Worm (Caenorhabditis elegans): ENCODE measurements around the gene C17B7.14.

Gene C17B7.14

DNA sequence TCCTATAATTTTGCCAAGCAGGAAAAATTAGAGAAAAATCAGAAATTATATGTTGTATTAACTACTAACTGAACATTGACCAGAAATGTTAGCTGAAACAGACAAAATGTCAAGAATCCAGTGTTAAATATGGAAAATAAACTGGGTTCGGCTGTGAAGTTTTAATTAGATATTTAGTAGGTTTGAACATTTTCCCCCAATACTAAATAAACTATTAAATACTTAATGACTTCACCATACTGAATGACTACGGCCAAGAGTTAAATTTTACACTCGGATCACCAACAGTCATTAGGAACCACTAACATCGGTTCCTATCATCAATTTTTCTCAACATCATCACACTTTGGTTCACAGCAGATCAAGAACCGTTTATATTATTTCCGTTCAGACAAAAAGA, 25.0 kb downstream of the C17B7.14 start:
- TF ChIP-seq W03F9.2 (tag; optimal IDR thresholded peaks at IDR 0.05) (no peak), him-1 (tag; optimal IDR thresholded peaks at IDR 0.05) (no peak), dao-5 (tag; optimal IDR thresholded peaks at IDR 0.05) (no peak)

DNA sequence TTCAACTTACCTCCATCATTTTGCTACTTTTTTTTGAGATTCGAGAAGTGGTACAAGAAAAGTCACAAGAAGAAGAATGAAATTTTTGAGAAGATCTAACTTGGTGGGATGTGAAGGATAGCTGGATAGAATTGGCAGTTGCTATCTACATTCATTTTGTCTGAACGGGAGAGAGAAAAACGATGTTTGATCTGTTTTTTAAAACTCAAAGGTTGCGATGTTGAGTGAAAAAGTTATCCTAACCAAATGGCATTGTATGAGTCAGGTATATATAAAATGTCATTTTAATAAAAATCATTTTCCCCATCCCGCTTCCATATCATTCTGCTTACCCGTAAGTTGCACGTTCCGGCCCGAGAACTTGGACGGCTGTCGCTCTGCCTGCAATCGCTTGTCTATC, 31.1 kb downstream of the C17B7.14 start, which contains the start of gene F35F10.6:
Gene F35F10.6, minus strand, starts transcription at position 101 of the 400 bp plus-strand sequence.
- no peak for TF ChIP-seq him-1 (tag; optimal IDR thresholded peaks at IDR 0.05)
- no peak for TF ChIP-seq W03F9.2 (tag; optimal IDR thresholded peaks at IDR 0.05)
- TF ChIP-seq dao-5 (tag; optimal IDR thresholded peaks at IDR 0.05): no peak

ce11 chrV:3288134-3288533, 32.2 kb downstream of the C17B7.14 start:
- TF ChIP-seq him-1 (tag; optimal IDR thresholded peaks at IDR 0.05) (no peak), dao-5 (tag; optimal IDR thresholded peaks at IDR 0.05) (no peak), W03F9.2 (tag; optimal IDR thresholded peaks at IDR 0.05) (no peak)

DNA sequence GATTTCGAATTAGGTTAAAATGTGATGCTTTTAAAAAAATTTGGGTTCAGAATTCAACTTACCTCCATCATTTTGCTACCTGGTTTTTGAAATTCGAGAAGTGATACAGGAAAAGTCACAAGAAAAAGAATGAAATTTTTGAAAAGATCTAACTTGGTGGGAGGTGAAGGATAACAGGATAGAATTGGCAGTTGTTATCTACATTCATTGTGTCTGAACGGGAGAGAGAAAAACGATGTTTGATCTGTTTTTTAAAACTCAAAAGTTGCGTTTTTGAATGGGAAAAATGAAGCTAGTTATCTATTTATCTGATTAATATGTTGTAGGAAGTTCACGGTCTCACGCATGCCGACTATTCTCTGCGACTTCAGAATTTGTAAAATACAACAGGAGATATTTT, 33.0 kb downstream of the C17B7.14 start, which contains the start of gene F35F10.7:
Gene F35F10.7, minus strand, starts transcription at position 101 of the 400 bp plus-strand sequence.
- no peak for TF ChIP-seq W03F9.2 (tag; optimal IDR thresholded peaks at IDR 0.05)
- TF ChIP-seq him-1 (tag; optimal IDR thresholded peaks at IDR 0.05): no peak
- TF ChIP-seq dao-5 (tag; optimal IDR thresholded peaks at IDR 0.05): no peak

- TF ChIP-seq dao-5 (tag; optimal IDR thresholded peaks at IDR 0.05): no peak
- no peak for TF ChIP-seq W03F9.2 (tag; optimal IDR thresholded peaks at IDR 0.05)
- no peak for TF ChIP-seq him-1 (tag; optimal IDR thresholded peaks at IDR 0.05)
Measured at ce11 chrV:3284629-3285028, 35.7 kb downstream of the C17B7.14 start, which contains the start of gene F35F10.5. F35F10.5 (plus strand) TSS chrV:3284929.

DNA sequence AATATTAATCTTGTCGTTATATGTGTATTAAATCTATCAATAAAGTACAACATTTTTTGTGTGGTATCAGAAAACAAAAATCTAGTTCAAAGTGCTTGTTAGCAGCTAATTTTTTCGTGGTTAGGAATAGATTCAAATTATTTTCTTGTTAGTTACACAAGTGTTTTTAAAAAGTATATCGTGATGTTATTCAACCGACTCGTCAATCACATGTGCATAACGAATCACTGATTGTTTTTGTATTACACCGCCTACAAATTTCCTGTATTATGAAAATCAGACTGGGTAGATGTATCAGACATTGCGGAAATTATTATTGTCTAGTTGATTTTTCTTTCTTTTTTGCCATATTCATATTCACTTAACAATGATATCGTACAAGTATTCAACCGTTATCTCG, 37.4 kb downstream of the C17B7.14 start, which contains the start of gene str-64:
Gene str-64, plus strand, starts transcription at position 301 of the 400 bp plus-strand sequence.
- TF ChIP-seq W03F9.2 (tag; optimal IDR thresholded peaks at IDR 0.05) (no peak), dao-5 (tag; optimal IDR thresholded peaks at IDR 0.05) (no peak), him-1 (tag; optimal IDR thresholded peaks at IDR 0.05) (no peak)

DNA sequence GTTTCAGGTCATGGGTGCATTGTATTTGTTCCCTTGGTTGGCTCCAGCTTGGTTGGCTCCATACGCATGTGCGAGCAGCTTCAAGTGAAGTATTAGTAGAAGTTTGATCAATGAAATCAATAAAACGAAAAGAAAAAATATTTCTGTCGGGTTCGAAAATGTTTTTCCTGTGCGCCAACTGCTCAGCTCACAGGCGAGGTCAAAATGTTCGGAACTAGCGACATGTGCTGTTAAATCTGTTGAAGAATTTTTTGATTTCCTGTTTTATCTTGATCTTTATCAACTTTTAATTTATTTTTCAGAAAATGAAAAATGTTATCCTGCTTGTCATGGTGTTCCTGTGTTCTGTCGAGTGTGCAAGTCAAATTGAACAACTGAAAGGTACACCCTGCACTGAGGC, 38.8 kb downstream of the C17B7.14 start, which contains the start of gene T28A11.25:
Gene T28A11.25, plus strand, starts transcription at position 301 of the 400 bp plus-strand sequence.
- no peak for TF ChIP-seq dao-5 (tag; optimal IDR thresholded peaks at IDR 0.05)
- no peak for TF ChIP-seq him-1 (tag; optimal IDR thresholded peaks at IDR 0.05)

- TF ChIP-seq him-1 (tag; optimal IDR thresholded peaks at IDR 0.05): no peak
- TF ChIP-seq dao-5 (tag; optimal IDR thresholded peaks at IDR 0.05): no peak
- no peak for TF ChIP-seq W03F9.2 (tag; optimal IDR thresholded peaks at IDR 0.05)
Measured at ce11 chrV:3280009-3280408, 40.3 kb downstream of the C17B7.14 start, which contains the start of gene T28A11.2. T28A11.2 (plus strand) TSS chrV:3280379.

DNA sequence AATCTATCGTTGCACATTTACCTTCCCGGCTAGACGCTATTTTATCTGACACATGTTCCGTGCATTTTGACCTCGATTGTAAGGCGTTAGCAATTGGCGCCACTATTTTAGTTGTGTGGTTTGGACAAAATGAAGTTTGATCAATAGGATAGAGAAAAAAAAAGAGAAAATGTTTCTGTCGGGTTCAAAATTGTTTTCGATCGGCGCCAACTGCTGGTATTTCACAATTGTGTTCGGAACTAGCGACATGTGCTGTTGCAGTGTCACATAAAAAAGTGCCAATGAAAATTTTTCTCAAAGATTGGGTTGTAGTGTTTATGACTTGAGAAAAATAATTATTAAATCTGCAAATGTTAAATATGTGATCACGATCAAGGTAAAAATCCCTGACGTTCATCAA, 41.2 kb downstream of the C17B7.14 start:
- TF ChIP-seq dao-5 (tag; optimal IDR thresholded peaks at IDR 0.05) (no peak), him-1 (tag; optimal IDR thresholded peaks at IDR 0.05) (no peak), W03F9.2 (tag; optimal IDR thresholded peaks at IDR 0.05) (no peak)

DNA sequence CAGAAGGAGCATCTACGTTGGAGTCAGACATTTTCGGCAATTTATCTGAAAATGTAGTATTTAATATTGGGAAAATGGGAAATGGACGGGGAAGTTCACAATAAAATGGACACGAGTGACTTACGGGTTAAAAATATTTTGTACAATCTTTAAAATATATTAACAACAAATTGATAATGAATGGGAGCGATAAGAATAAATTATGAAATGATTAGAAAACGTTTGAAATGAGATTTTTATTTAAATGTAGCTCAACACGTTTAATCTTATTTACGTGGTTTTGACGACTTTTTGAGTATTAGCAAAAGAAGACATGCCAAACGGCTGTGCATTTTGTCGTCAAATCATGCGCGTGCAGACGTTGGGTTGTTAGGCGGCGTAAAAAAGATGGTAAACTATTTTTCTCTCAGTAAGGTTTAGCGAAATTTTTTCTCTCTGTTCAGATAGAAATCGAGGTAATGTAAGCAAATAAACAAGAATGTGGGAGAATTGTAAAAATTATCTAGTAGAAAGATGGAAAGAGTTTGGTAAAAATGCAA, 42.2 kb downstream of the C17B7.14 start, which contains the start of gene fbxa-64:
Gene fbxa-64, minus strand, starts transcription at position 51 of the 539 bp plus-strand sequence.
- TF ChIP-seq him-1 (tag; optimal IDR thresholded peaks at IDR 0.05) (no peak), dao-5 (tag; optimal IDR thresholded peaks at IDR 0.05) (no peak), W03F9.2 (tag; optimal IDR thresholded peaks at IDR 0.05) (no peak)

DNA sequence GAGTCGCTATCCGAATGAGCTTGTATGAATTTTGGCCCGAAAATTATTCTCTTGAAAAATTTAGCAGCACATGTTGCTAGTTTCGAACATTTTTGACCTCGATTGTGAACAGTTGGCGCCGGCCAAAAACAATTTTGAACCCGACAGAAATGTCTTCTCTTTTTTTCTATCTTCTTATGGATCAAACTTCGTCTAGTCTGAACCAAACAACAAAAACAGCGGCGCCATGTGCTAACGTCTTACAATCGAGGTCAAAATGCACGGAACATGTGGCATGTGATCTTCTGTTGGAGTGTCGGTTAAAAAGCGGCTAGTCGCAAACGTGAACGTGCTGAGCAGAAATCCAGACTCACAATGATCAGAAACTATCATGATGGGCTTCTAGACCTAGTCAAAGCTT, 44.1 kb downstream of the C17B7.14 start:
- TF ChIP-seq him-1 (tag; optimal IDR thresholded peaks at IDR 0.05): no peak
- TF ChIP-seq dao-5 (tag; optimal IDR thresholded peaks at IDR 0.05): no peak
- no peak for TF ChIP-seq W03F9.2 (tag; optimal IDR thresholded peaks at IDR 0.05)

- TF ChIP-seq him-1 (tag; optimal IDR thresholded peaks at IDR 0.05): no peak
- no peak for TF ChIP-seq W03F9.2 (tag; optimal IDR thresholded peaks at IDR 0.05)
- TF ChIP-seq dao-5 (tag; optimal IDR thresholded peaks at IDR 0.05): no peak
Measured at ce11 chrV:3275033-3275432, 45.3 kb downstream of the C17B7.14 start, which contains the start of gene T28A11.3. T28A11.3 (plus strand) TSS chrV:3275333.

DNA sequence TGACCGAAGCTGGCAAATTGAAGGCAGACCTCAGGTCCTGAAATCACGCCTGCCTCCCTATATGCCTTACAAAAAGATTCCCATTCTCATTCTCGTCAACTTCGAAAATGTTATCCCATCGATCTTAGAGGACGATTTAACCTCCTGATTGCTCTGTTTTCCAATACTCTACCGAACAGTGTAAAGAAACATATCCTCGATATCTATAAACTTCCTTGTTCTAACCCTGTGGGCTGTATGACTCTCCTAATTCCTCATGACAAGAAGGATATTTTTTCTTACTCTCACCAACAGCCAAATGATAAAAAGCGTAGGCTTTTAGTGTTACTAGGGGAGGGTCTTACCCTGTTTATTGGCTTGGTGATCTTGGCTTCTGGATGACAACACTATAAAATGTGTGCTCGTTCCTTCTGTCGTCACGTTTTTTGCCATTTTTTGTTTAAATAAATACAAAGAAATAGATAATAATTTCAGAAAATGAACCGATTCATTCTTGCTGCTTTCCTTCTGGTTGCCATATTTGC, 46.7 kb downstream of the C17B7.14 start, which contains the start of gene T28A11.4:
Gene T28A11.4, plus strand, starts transcription at position 474 of the 524 bp plus-strand sequence.
- no peak for TF ChIP-seq dao-5 (tag; optimal IDR thresholded peaks at IDR 0.05)
- no peak for TF ChIP-seq W03F9.2 (tag; optimal IDR thresholded peaks at IDR 0.05)
- TF ChIP-seq him-1 (tag; optimal IDR thresholded peaks at IDR 0.05): no peak

- TF ChIP-seq him-1 (tag; optimal IDR thresholded peaks at IDR 0.05) (no peak), W03F9.2 (tag; optimal IDR thresholded peaks at IDR 0.05) (no peak), dao-5 (tag; optimal IDR thresholded peaks at IDR 0.05) (no peak)
Measured at ce11 chrV:3273156-3273555, 47.2 kb downstream of the C17B7.14 start, which contains the start of gene T28A11.20. T28A11.20 (minus strand) TSS chrV:3273256.

Measured in whole organism, L4/young adult.